Worm (Caenorhabditis elegans) whole organism, early embryonic: Measurements from ENCODE around the gene gtr-1.

Experiments
- B0310.2 ChIP-seq: sonication (generic microtip); optimal IDR thresholded peaks from 2 replicates; lab custom pipeline; 2016; ENCODE audit warnings: mild to moderate bottlenecking, missing genetic modification characterization, missing compliant biosample characterization
- F13C5.2 ChIP-seq: sonication (generic microtip); optimal IDR thresholded peaks from 2 replicates; lab custom pipeline; 2017; ENCODE audit warnings: mild to moderate bottlenecking, missing genetic modification characterization, inconsistent platforms, missing compliant biosample characterization
- aly-1 ChIP-seq: sonication (generic microtip); optimal IDR thresholded peaks from 2 replicates; lab custom pipeline; 2016; ENCODE audit warnings: missing genetic modification characterization, missing compliant biosample characterization
- ama-1 ChIP-seq: fragments of 150-350 bp; optimal IDR thresholded peaks from 2 replicates; lab custom pipeline; 2014
- ceh-13 ChIP-seq: fragments of 200-800 bp; sonication (Bioruptor generic); optimal IDR thresholded peaks from 2 replicates; lab custom pipeline; 2018; ENCODE audit warnings: mild to moderate bottlenecking, missing genetic modification characterization, missing compliant biosample characterization
- ceh-36 ChIP-seq: sonication (generic microtip); optimal IDR thresholded peaks from 2 replicates; lab custom pipeline; 2016; ENCODE audit warnings: missing genetic modification characterization, inconsistent platforms, missing compliant biosample characterization
- ets-7 ChIP-seq: sonication (generic microtip); optimal IDR thresholded peaks from 2 replicates; lab custom pipeline; 2016; ENCODE audit warnings: missing genotype, missing genetic modification characterization, missing compliant biosample characterization
- flt-1 ChIP-seq: fragments of 200-800 bp; sonication (Bioruptor generic); IDR thresholded peaks from 2 replicates; pipeline ENCODE4 v1.3.6; 2022; ENCODE audit warnings: missing genetic modification characterization, missing compliant biosample characterization
- hmbx-1 ChIP-seq: sonication (generic microtip); optimal IDR thresholded peaks from 2 replicates; lab custom pipeline; 2016; ENCODE audit warnings: mild to moderate bottlenecking, missing genetic modification characterization, missing compliant biosample characterization
- hmg-4 ChIP-seq: fragments of 200-800 bp; sonication (Bioruptor generic); optimal IDR thresholded peaks from 2 replicates; lab custom pipeline; 2018; ENCODE audit warnings: mild to moderate bottlenecking, missing genetic modification characterization, missing compliant biosample characterization
- hnd-1 ChIP-seq: sonication (generic microtip); optimal IDR thresholded peaks from 2 replicates; lab custom pipeline; 2016; ENCODE audit warnings: missing genetic modification characterization, missing compliant biosample characterization
- pes-1 ChIP-seq: fragments of 200-800 bp; sonication (Bioruptor generic); IDR thresholded peaks from 2 replicates; pipeline ENCODE4 v1.3.6; 2022; ENCODE audit warnings: missing genetic modification reagents, missing genetic modification characterization, missing compliant biosample characterization
- scrt-1 ChIP-seq: fragments of 200-800 bp; sonication (Bioruptor generic); IDR thresholded peaks from 2 replicates; pipeline ENCODE4 v1.3.6; 2022; ENCODE audit warnings: missing genetic modification characterization, missing compliant biosample characterization
- sea-1 ChIP-seq: fragments of 200-800 bp; sonication (Bioruptor generic); conservative IDR thresholded peaks from 2 replicates; pipeline ENCODE4 v1.3.6; 2022; ENCODE audit warnings: missing genetic modification characterization, missing compliant biosample characterization
- tbx-11 ChIP-seq: fragments of 200-800 bp; sonication (Bioruptor generic); IDR thresholded peaks from 2 replicates; pipeline ENCODE4 v1.3.6; 2022; ENCODE audit warnings: missing genetic modification characterization, missing compliant biosample characterization
- tbx-37 ChIP-seq: fragments of 200-800 bp; sonication (Bioruptor generic); conservative IDR thresholded peaks from 2 replicates; pipeline ENCODE4 v1.3.6; 2022; ENCODE audit warnings: missing genetic modification reagents, missing genetic modification characterization, missing compliant biosample characterization
- tra-4 ChIP-seq: sonication (generic microtip); optimal IDR thresholded peaks from 2 replicates; lab custom pipeline; 2017; ENCODE audit warnings: missing genetic modification characterization, missing compliant biosample characterization

Gene gtr-1

ce11 chrX:823736-824135 lies 21.2 kb downstream of the gtr-1 start:
- TF ChIP-seq tbx-37 (no peak), scrt-1 (GFP tag; lab: Robert Waterston, UW) (no peak), flt-1 (no peak), hnd-1 (tag; lab: Kevin White, UChicago) (no peak), B0310.2 (tag; lab: Kevin White, UChicago) (no peak), hmg-4 (GFP tag; lab: Kevin White, UChicago) (no peak), tra-4 (tag; lab: Kevin White, UChicago) (no peak), ama-1 (lab: Kevin White, UChicago) (no peak), ceh-36 (tag; lab: Kevin White, UChicago) (no peak), hmbx-1 (tag; lab: Kevin White, UChicago) (no peak)

- TF ChIP-seq F13C5.2 (tag; lab: Kevin White, UChicago) (no peak), tbx-11 (no peak), tbx-37 (no peak), flt-1 (no peak), B0310.2 (tag; lab: Kevin White, UChicago) (no peak), sea-1 (GFP tag; lab: Robert Waterston, UW) (no peak), hnd-1 (tag; lab: Kevin White, UChicago) (no peak), ama-1 (lab: Kevin White, UChicago) (no peak), scrt-1 (GFP tag; lab: Robert Waterston, UW) (no peak), ceh-36 (tag; lab: Kevin White, UChicago) (no peak), hmbx-1 (tag; lab: Kevin White, UChicago) (no peak), aly-1 (tag; lab: Kevin White, UChicago) (no peak), ceh-13 (no peak), ets-7 (tag; lab: Kevin White, UChicago) (no peak), pes-1 (GFP tag; lab: Robert Waterston, UW) (no peak), tra-4 (tag; lab: Kevin White, UChicago) (no peak), hmg-4 (GFP tag; lab: Kevin White, UChicago) (no peak)
These were observed 22.8 kb downstream of the gtr-1 start, which contains the start of gene daf-3 for ce11 chrX:825375-825774. Gene daf-3, minus strand, starts transcription at chrX:825475.

ce11 chrX:825924-826323 lies 23.3 kb downstream of the gtr-1 start:
- TF ChIP-seq tbx-11 = no peak
- TF ChIP-seq tbx-37 = no peak
- TF ChIP-seq hnd-1 (tag; lab: Kevin White, UChicago) = no peak
- no peak for TF ChIP-seq ceh-36 (tag; lab: Kevin White, UChicago)
- TF ChIP-seq ets-7 (tag; lab: Kevin White, UChicago) = no peak

ce11 chrX:827502-827901 lies 24.9 kb downstream of the gtr-1 start:
- TF ChIP-seq hmg-4 (GFP tag; lab: Kevin White, UChicago) = peak; percentile 53
- TF ChIP-seq F13C5.2 (tag; lab: Kevin White, UChicago) = peak; percentile 54
- TF ChIP-seq tra-4 (tag; lab: Kevin White, UChicago) = no peak

- TF ChIP-seq tbx-11 (no peak), F13C5.2 (tag; lab: Kevin White, UChicago) (no peak), aly-1 (tag; lab: Kevin White, UChicago) (no peak)
These were observed 26.0 kb downstream of the gtr-1 start, which contains the start of gene wdr-54 for ce11 chrX:828603-829002. Gene wdr-54, plus strand, starts transcription at chrX:828903.

ce11 chrX:830185-830584 lies 27.6 kb downstream of the gtr-1 start:
- no peak for TF ChIP-seq tbx-37

- TF ChIP-seq ceh-13 = no peak
- TF ChIP-seq B0310.2 (tag; lab: Kevin White, UChicago) = no peak
- TF ChIP-seq aly-1 (tag; lab: Kevin White, UChicago) = no peak
- no peak for TF ChIP-seq hmg-4 (GFP tag; lab: Kevin White, UChicago)
- TF ChIP-seq tbx-37 = no peak
- no peak for TF ChIP-seq ceh-36 (tag; lab: Kevin White, UChicago)
- no peak for TF ChIP-seq tra-4 (tag; lab: Kevin White, UChicago)
- no peak for TF ChIP-seq sea-1 (GFP tag; lab: Robert Waterston, UW)
- no peak for TF ChIP-seq flt-1
- no peak for TF ChIP-seq scrt-1 (GFP tag; lab: Robert Waterston, UW)
- TF ChIP-seq ets-7 (tag; lab: Kevin White, UChicago) = no peak
- TF ChIP-seq hnd-1 (tag; lab: Kevin White, UChicago) = no peak
These were observed 31.9 kb downstream of the gtr-1 start, which contains the start of gene F39H12.1 for ce11 chrX:834478-834877. Gene F39H12.1, plus strand, starts transcription at chrX:834778.

ce11 chrX:841393-841792 lies 38.8 kb downstream of the gtr-1 start, which contains the start of gene F39H12.3:
Gene F39H12.3, minus strand, starts transcription at chrX:841493.
- TF ChIP-seq sea-1 (GFP tag; lab: Robert Waterston, UW) (no peak), tra-4 (tag; lab: Kevin White, UChicago) (no peak), hmbx-1 (tag; lab: Kevin White, UChicago) (no peak), tbx-37 (no peak), tbx-11 (no peak), ceh-13 (no peak), pes-1 (GFP tag; lab: Robert Waterston, UW) (no peak), ets-7 (tag; lab: Kevin White, UChicago) (no peak), scrt-1 (GFP tag; lab: Robert Waterston, UW) (no peak), flt-1 (no peak), aly-1 (tag; lab: Kevin White, UChicago) (no peak), hmg-4 (GFP tag; lab: Kevin White, UChicago) (no peak), B0310.2 (tag; lab: Kevin White, UChicago) (no peak), F13C5.2 (tag; lab: Kevin White, UChicago) (no peak), ama-1 (lab: Kevin White, UChicago) (no peak), ceh-36 (tag; lab: Kevin White, UChicago) (no peak), hnd-1 (tag; lab: Kevin White, UChicago) (no peak)
